Fruit fly (Drosophila melanogaster) whole organism, prepupa: ENCODE results near the gene spn-F.
A peak's percentile ranks its signal among the peaks of the same experiment; 100 is the strongest.

ENCODE experiments used
- Blimp-1 ChIP-seq: fragments of 200-800 bp; sonication (Bioruptor generic); optimal IDR thresholded peaks from 3 replicates; lab custom pipeline; 2017; ENCODE audit warnings: missing biosample characterization, missing genetic modification characterization, mild to moderate bottlenecking, moderate library complexity, missing genetic modification reagents
- CG10631 ChIP-seq: fragments of 200-800 bp; sonication (Bioruptor generic); optimal IDR thresholded peaks from 2 replicates; lab custom pipeline; 2016; ENCODE audit warnings: missing biosample characterization, missing genetic modification characterization
- CG10669 ChIP-seq: fragments of 200-800 bp; sonication (Bioruptor generic); optimal IDR thresholded peaks from 3 replicates; lab custom pipeline; 2018; ENCODE audit warnings: missing biosample characterization, mild to moderate bottlenecking, missing genetic modification characterization, moderate library complexity
- CG11294 ChIP-seq: fragments of 200-800 bp; sonication (Bioruptor generic); IDR thresholded peaks from 2 replicates; pipeline ENCODE4 v1.3.6; 2022; ENCODE audit warnings: missing biosample characterization, missing genetic modification characterization
- CG11762 ChIP-seq: fragments of 200-800 bp; sonication (Bioruptor generic); optimal IDR thresholded peaks from 3 replicates; lab custom pipeline; 2016; ENCODE audit warnings: missing biosample characterization, missing genetic modification characterization; ENCODE audit not compliant: insufficient read depth
- CG11902 ChIP-seq: fragments of 200-800 bp; sonication (Bioruptor generic); optimal IDR thresholded peaks from 3 replicates; lab custom pipeline; 2016; ENCODE audit warnings: missing biosample characterization, missing genetic modification characterization
- CG15336 ChIP-seq: fragments of 200-800 bp; sonication (Bioruptor generic); IDR thresholded peaks from 2 replicates; pipeline ENCODE4 v1.3.6; 2022; ENCODE audit warnings: missing biosample characterization, missing genetic modification characterization
- CG31627 ChIP-seq: fragments of 200-800 bp; sonication (Bioruptor generic); optimal IDR thresholded peaks from 3 replicates; lab custom pipeline; 2016; ENCODE audit warnings: missing biosample characterization, missing genetic modification characterization
- CG32006 ChIP-seq: fragments of 200-800 bp; sonication (Bioruptor generic); optimal IDR thresholded peaks from 3 replicates; lab custom pipeline; 2017; ENCODE audit warnings: missing biosample characterization, mild to moderate bottlenecking, missing genetic modification characterization
- CG4318 ChIP-seq: fragments of 200-800 bp; sonication (Bioruptor generic); optimal IDR thresholded peaks from 3 replicates; lab custom pipeline; 2017; ENCODE audit warnings: missing biosample characterization, mild to moderate bottlenecking, missing genetic modification characterization
- CG6163 ChIP-seq: fragments of 200-800 bp; sonication (Bioruptor generic); IDR thresholded peaks from 3 replicates; pipeline ENCODE4 v1.3.6; 2022; ENCODE audit warnings: missing biosample characterization, missing genetic modification characterization
- CG6276 ChIP-seq: fragments of 200-800 bp; sonication (Bioruptor generic); optimal IDR thresholded peaks from 2 replicates; lab custom pipeline; 2017; ENCODE audit warnings: missing biosample characterization, mild to moderate bottlenecking, missing genetic modification characterization
- CG6792 ChIP-seq: fragments of 200-800 bp; sonication (Bioruptor generic); optimal IDR thresholded peaks from 3 replicates; lab custom pipeline; 2016; ENCODE audit warnings: missing biosample characterization, missing genetic modification characterization
- CG6808 ChIP-seq: fragments of 200-800 bp; sonication (Bioruptor generic); optimal IDR thresholded peaks from 3 replicates; lab custom pipeline; 2017; ENCODE audit warnings: missing biosample characterization, missing genetic modification characterization, mild to moderate bottlenecking, moderate library complexity, missing genetic modification reagents
- CG6854 ChIP-seq: fragments of 200-800 bp; sonication (Bioruptor generic); optimal IDR thresholded peaks from 2 replicates; lab custom pipeline; 2017; ENCODE audit warnings: missing biosample characterization, mild to moderate bottlenecking, missing genetic modification characterization
- CG8119 ChIP-seq: fragments of 200-800 bp; sonication (Bioruptor generic); IDR thresholded peaks from 3 replicates; pipeline ENCODE4 v1.3.6; 2022; ENCODE audit warnings: missing biosample characterization, missing genetic modification characterization
- CG8319 ChIP-seq: fragments of 200-800 bp; sonication (Bioruptor generic); optimal IDR thresholded peaks from 3 replicates; lab custom pipeline; 2016; ENCODE audit warnings: missing biosample characterization, missing genetic modification characterization
- CG9139 ChIP-seq: fragments of 200-800 bp; sonication (Bioruptor generic); optimal IDR thresholded peaks from 3 replicates; lab custom pipeline; 2017; ENCODE audit warnings: missing biosample characterization, mild to moderate bottlenecking, missing genetic modification characterization
- Eip78C ChIP-seq: fragments of 200-800 bp; sonication (Bioruptor generic); peaks from one replicate; lab custom pipeline; 2016; ENCODE audit warnings: missing biosample characterization, missing genetic modification characterization
- Ets21C ChIP-seq: fragments of 200-800 bp; sonication (Bioruptor generic); optimal IDR thresholded peaks from 3 replicates; lab custom pipeline; 2016; ENCODE audit warnings: missing biosample characterization, missing genetic modification characterization
- Ets96B ChIP-seq: fragments of 200-800 bp; optimal IDR thresholded peaks from 2 replicates; lab custom pipeline; 2019; ENCODE audit warnings: missing biosample characterization, mild to moderate bottlenecking, missing genetic modification characterization, moderate library complexity
- Hr39 ChIP-seq: fragments of 200-800 bp; sonication (Bioruptor generic); optimal IDR thresholded peaks from 2 replicates; lab custom pipeline; 2016; ENCODE audit warnings: missing biosample characterization, missing genetic modification characterization
- Hr4 ChIP-seq: fragments of 200-800 bp; sonication (Bioruptor generic); optimal IDR thresholded peaks from 3 replicates; lab custom pipeline; 2016; ENCODE audit warnings: missing biosample characterization, missing genetic modification characterization
- Met ChIP-seq: fragments of 200-800 bp; sonication (Bioruptor generic); optimal IDR thresholded peaks from 3 replicates; lab custom pipeline; 2016; ENCODE audit warnings: missing biosample characterization, missing genetic modification characterization
- OdsH ChIP-seq: fragments of 200-800 bp; sonication (Bioruptor generic); optimal IDR thresholded peaks from 3 replicates; lab custom pipeline; 2016; ENCODE audit warnings: missing biosample characterization, missing genetic modification characterization
- Smox ChIP-seq: fragments of 200-800 bp; sonication (Bioruptor generic); optimal IDR thresholded peaks from 3 replicates; lab custom pipeline; 2016; ENCODE audit warnings: missing biosample characterization, missing genetic modification characterization
- Sox102F ChIP-seq: fragments of 200-800 bp; sonication (Bioruptor generic); optimal IDR thresholded peaks from 2 replicates; lab custom pipeline; 2016; ENCODE audit warnings: missing biosample characterization, mild to moderate bottlenecking, missing genetic modification characterization
- Sox15 ChIP-seq: fragments of 200-800 bp; sonication (Bioruptor generic); optimal IDR thresholded peaks from 3 replicates; lab custom pipeline; 2016; ENCODE audit warnings: missing biosample characterization, missing genetic modification characterization
- achi ChIP-seq: fragments of 200-800 bp; sonication (Bioruptor generic); optimal IDR thresholded peaks from 3 replicates; lab custom pipeline; 2016; ENCODE audit warnings: missing biosample characterization, missing genetic modification characterization
- acj6 ChIP-seq: fragments of 200-800 bp; sonication (Bioruptor generic); optimal IDR thresholded peaks from 3 replicates; lab custom pipeline; 2016; ENCODE audit warnings: missing biosample characterization, missing genetic modification characterization
- cyc ChIP-seq: fragments of 200-800 bp; sonication (Bioruptor generic); optimal IDR thresholded peaks from 3 replicates; lab custom pipeline; 2016; ENCODE audit warnings: missing biosample characterization, missing genetic modification characterization
- dac ChIP-seq: fragments of 200-800 bp; sonication (Bioruptor generic); optimal IDR thresholded peaks from 2 replicates; lab custom pipeline; 2017; ENCODE audit warnings: missing biosample characterization, mild to moderate bottlenecking, missing genetic modification characterization
- dsx ChIP-seq: fragments of 200-800 bp; optimal IDR thresholded peaks from 3 replicates; lab custom pipeline; 2019; ENCODE audit warnings: missing biosample characterization, mild to moderate bottlenecking, missing genetic modification characterization, moderate library complexity; ENCODE audit not compliant: poor library complexity, severe bottlenecking
- eg ChIP-seq: fragments of 200-800 bp; sonication (Bioruptor generic); IDR thresholded peaks from 3 replicates; pipeline ENCODE4 v1.3.6; 2022; ENCODE audit warnings: missing biosample characterization, missing genetic modification characterization
- esn ChIP-seq: fragments of 200-800 bp; sonication (Bioruptor generic); optimal IDR thresholded peaks from 2 replicates; lab custom pipeline; 2016; ENCODE audit warnings: missing biosample characterization, mild to moderate bottlenecking, missing genetic modification characterization, moderate library complexity
- fd59A ChIP-seq: fragments of 200-800 bp; sonication (Bioruptor generic); optimal IDR thresholded peaks from 2 replicates; lab custom pipeline; 2017; ENCODE audit warnings: missing biosample characterization, mild to moderate bottlenecking, missing genetic modification characterization, missing genetic modification reagents
- fkh ChIP-seq: fragments of 200-800 bp; sonication (Bioruptor generic); optimal IDR thresholded peaks from 3 replicates; lab custom pipeline; 2017; ENCODE audit warnings: missing biosample characterization, mild to moderate bottlenecking, missing genetic modification characterization, moderate library complexity
- lz ChIP-seq: fragments of 200-800 bp; sonication (Bioruptor generic); optimal IDR thresholded peaks from 3 replicates; lab custom pipeline; 2016; ENCODE audit warnings: missing biosample characterization, missing genetic modification characterization
- net ChIP-seq: fragments of 200-800 bp; sonication (Bioruptor generic); optimal IDR thresholded peaks from 3 replicates; lab custom pipeline; 2016; ENCODE audit warnings: missing biosample characterization, missing genetic modification characterization
- salr ChIP-seq, 2 experiments: fragments of 200-800 bp; sonication (Bioruptor generic); optimal IDR thresholded peaks; 3 replicates each; lab custom pipeline; 2016 to 2018; ENCODE audit warnings: missing biosample characterization in 2 of 2, missing genetic modification characterization in 2 of 2, mild to moderate bottlenecking in 1 of 2
- ss ChIP-seq, 2 experiments: fragments of 200-800 bp; sonication (Bioruptor generic); optimal IDR thresholded peaks; 2 replicates in 1 of 2; 3 replicates in 1 of 2; lab custom pipeline; 2017 to 2018; ENCODE audit warnings: mild to moderate bottlenecking in 2 of 2, missing biosample characterization in 2 of 2, missing genetic modification characterization in 2 of 2, moderate library complexity in 1 of 2
- svp ChIP-seq: fragments of 200-800 bp; sonication (Bioruptor generic); peaks from one replicate; lab custom pipeline; 2016; ENCODE audit warnings: missing biosample characterization, missing genetic modification characterization
- topi ChIP-seq: fragments of 200-800 bp; sonication (Bioruptor generic); optimal IDR thresholded peaks from 3 replicates; lab custom pipeline; 2016; ENCODE audit warnings: missing biosample characterization, missing genetic modification characterization
- vri ChIP-seq: fragments of 200-800 bp; sonication (Bioruptor generic); optimal IDR thresholded peaks from 3 replicates; lab custom pipeline; 2016; ENCODE audit warnings: missing biosample characterization, mild to moderate bottlenecking, missing genetic modification characterization

The spn-F gene

DNA sequence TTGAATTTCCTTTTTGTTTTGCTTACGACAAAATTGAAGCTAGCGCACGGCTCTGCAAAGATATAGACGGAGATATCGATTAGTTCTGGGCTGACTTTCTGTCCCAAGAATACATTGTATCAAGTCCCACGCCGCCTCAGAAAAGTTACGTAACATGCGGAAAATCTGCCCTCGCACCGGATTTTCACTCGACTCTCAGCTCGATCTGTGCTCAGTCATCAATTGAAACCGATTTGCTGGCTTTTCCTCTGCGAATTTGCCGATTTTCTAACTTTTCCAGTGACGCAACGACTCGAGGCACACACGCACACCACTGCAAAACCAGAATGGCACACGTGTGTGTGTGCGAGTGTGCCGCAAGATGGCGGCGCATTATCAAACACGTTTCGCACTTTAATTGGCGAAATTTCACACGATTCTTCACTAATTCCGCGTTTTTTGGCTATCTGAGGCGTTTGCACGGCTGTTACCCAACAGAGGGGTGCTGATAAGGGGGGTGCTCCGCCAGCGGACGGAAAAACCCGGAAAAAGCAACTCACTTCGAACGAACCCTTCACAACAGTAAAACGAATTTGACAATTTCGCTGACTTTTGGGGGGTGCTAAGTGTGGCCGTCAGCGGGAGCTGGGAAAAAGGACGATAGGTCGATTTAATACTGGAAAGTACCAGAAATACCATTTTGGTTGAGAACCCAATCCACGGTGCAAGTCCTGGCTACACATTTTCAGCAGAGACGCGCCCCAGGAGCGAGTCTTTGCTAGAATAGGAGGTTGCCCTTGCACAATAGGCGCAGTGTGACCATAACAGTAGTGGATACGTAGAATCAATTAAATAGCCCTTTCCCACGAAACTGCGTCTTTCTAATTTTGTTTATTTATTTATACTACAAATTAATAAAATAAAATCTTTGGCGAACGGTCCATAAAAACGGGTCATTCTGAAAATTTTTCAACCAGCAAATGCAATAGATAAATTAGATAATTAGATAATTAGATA lies 35.6 kb upstream of the spn-F start, which contains the start of gene ATPsynC (continued):
- no peak for TF ChIP-seq fd59A (GFP tag; lab: Kevin White, UChicago)
- TF ChIP-seq vri (GFP tag; lab: Kevin White, UChicago), result peak; percentile 99
- no peak for TF ChIP-seq CG11294
- no peak for TF ChIP-seq CG8319 (GFP tag; lab: Kevin White, UChicago)
- TF ChIP-seq Blimp-1 (GFP tag; lab: Kevin White, UChicago), result no peak
- no peak for TF ChIP-seq Smox
- TF ChIP-seq dsx (GFP tag; lab: Kevin White, UChicago), result peak; percentile 94
- TF ChIP-seq salr (GFP tag; optimal IDR thresholded peaks at IDR 0.05; lab: Kevin White, UChicago), result no peak
- TF ChIP-seq CG32006 (GFP tag; lab: Kevin White, UChicago), result no peak
- TF ChIP-seq cyc, result no peak
- TF ChIP-seq Eip78C (GFP tag; lab: Kevin White, UChicago), result peak; percentile 73
- peak; percentile 49 for TF ChIP-seq net
- TF ChIP-seq CG4318, result no peak
- peak; percentile 29 for TF ChIP-seq fkh (GFP tag; lab: Kevin White, UChicago)
- no peak for TF ChIP-seq CG11902
- TF ChIP-seq CG6854 (GFP tag; lab: Kevin White, UChicago), result peak; percentile 85
- TF ChIP-seq CG9139 (GFP tag; lab: Kevin White, UChicago), result peak; percentile 57
- TF ChIP-seq esn (GFP tag; lab: Kevin White, UChicago), result peak; percentile 3
- no peak for TF ChIP-seq CG15336
- peak; percentile 17 for TF ChIP-seq CG31627 (GFP tag; lab: Kevin White, UChicago)

DNA sequence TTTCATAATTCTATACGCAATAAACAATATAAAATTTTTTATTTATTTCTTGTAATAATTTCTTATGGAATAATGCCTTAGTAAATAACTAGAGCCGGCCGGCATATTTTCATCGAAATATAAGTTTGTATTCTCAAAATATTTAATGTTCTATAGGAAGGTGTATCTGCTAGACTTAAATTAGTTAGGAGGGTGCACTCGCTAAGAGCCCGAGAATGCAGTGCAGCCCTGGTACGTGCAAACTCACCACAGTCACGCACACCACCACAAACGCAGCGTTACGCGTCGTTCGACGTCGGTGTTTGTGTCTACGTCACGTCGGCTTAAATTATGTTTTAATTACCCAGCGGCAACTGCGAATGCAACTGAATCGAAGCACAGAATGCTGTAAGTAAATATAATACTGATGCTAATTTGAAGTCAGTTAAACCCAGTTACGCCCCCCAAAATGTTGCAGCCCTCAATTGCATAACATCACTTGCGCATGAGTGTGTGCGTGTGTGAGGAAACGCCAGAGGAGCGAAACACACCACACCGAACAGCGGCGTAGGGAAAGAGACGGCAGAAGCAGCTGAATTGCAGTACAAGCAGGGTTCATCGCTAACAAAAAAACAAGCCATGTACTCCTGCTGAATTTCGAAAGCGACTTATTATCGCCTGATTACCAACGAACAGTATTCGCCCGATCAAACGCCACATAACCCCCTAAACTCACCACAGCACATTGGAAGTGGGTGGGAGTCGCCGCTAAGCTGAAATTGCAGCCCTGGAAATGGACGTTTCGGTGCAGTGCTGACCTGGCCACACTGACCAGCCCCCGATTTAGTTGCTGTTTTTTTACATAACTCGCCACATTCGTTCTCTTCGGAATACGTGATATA lies 34.2 kb upstream of the spn-F start, which contains the start of gene CG12054:
CG12054 (plus strand) TSS at position 247 of the 881 bp plus-strand sequence.
- TF ChIP-seq lz (GFP tag; lab: Kevin White, UChicago), result no peak
- TF ChIP-seq Sox102F (GFP tag; lab: Kevin White, UChicago), result no peak
- TF ChIP-seq Met, result no peak
- no peak for TF ChIP-seq CG8319 (GFP tag; lab: Kevin White, UChicago)
- no peak for TF ChIP-seq CG10631
- TF ChIP-seq OdsH (GFP tag; lab: Kevin White, UChicago), result peak; percentile 12
- no peak for TF ChIP-seq acj6 (GFP tag; lab: Kevin White, UChicago)
- no peak for TF ChIP-seq CG6276 (GFP tag; lab: Kevin White, UChicago)
- TF ChIP-seq eg (GFP tag; lab: Robert Waterston, UW), result no peak
- TF ChIP-seq ss (GFP tag; optimal IDR thresholded peaks at IDR 0.05; lab: Kevin White, UChicago), result no peak
- no peak for TF ChIP-seq CG6792 (GFP tag; lab: Kevin White, UChicago)
- peak; percentile 31 for TF ChIP-seq esn (GFP tag; lab: Kevin White, UChicago)
- TF ChIP-seq Ets21C (GFP tag; lab: Kevin White, UChicago), result no peak
- TF ChIP-seq CG10669, result no peak
- TF ChIP-seq Eip78C (GFP tag; lab: Kevin White, UChicago), result peak; percentile 76
- TF ChIP-seq CG6808 (GFP tag; lab: Kevin White, UChicago), result no peak
- TF ChIP-seq CG4318, result no peak
- no peak for TF ChIP-seq CG32006 (GFP tag; lab: Kevin White, UChicago)
- TF ChIP-seq Hr4 (GFP tag; lab: Kevin White, UChicago), result no peak
- no peak for TF ChIP-seq Hr39
- TF ChIP-seq achi (GFP tag; lab: Kevin White, UChicago), result no peak
- TF ChIP-seq vri (GFP tag; lab: Kevin White, UChicago), result peak; percentile 100
- TF ChIP-seq CG11294, result no peak
- no peak for TF ChIP-seq CG11762
- no peak for TF ChIP-seq CG11902
- TF ChIP-seq Ets96B (tag; lab: Kevin White, UChicago), result no peak
- no peak for TF ChIP-seq CG8119
- TF ChIP-seq svp (GFP tag; lab: Kevin White, UChicago), result peak; percentile 34
- TF ChIP-seq CG6163 (GFP tag; lab: Robert Waterston, UW), result no peak
- no peak for TF ChIP-seq CG6854 (GFP tag; lab: Kevin White, UChicago)
- no peak for TF ChIP-seq dac (GFP tag; lab: Kevin White, UChicago)
- no peak for TF ChIP-seq CG9139 (GFP tag; lab: Kevin White, UChicago)
- TF ChIP-seq Sox15 (GFP tag; lab: Kevin White, UChicago), result no peak
- TF ChIP-seq CG15336, result no peak
- no peak for TF ChIP-seq fd59A (GFP tag; lab: Kevin White, UChicago)
- TF ChIP-seq topi, result peak; percentile 18
- TF ChIP-seq Smox, result no peak
